Worm (Caenorhabditis elegans) whole organism, mixed stage, embryonic: ENCODE data around the gene cft-1.

Experiments
- M03D4.4 ChIP-seq: sonication (generic microtip); optimal IDR thresholded peaks from 2 replicates; lab custom pipeline; 2017; ENCODE audit warnings: mild to moderate bottlenecking, missing genetic modification characterization, missing compliant biosample characterization
- bed-3 ChIP-seq: fragments of 200-800 bp; sonication (Bioruptor generic); optimal IDR thresholded peaks from 3 replicates; lab custom pipeline; 2018; ENCODE audit warnings: mild to moderate bottlenecking, missing genetic modification characterization, moderate library complexity, missing compliant biosample characterization
- blmp-1 ChIP-seq: fragments of 150-350 bp; optimal IDR thresholded peaks from 2 replicates; lab custom pipeline; 2014; ENCODE audit warnings: missing biosample characterization, missing genetic modification characterization
- ceh-39 ChIP-seq: fragments of 150-350 bp; optimal IDR thresholded peaks from 2 replicates; lab custom pipeline; 2014; ENCODE audit warnings: missing biosample characterization, missing genetic modification characterization
- ceh-43 ChIP-seq: fragments of 200-800 bp; sonication (Bioruptor generic); optimal IDR thresholded peaks from 2 replicates; lab custom pipeline; 2018; ENCODE audit warnings: mild to moderate bottlenecking, missing genetic modification characterization, moderate library complexity, missing compliant biosample characterization
- ceh-83 ChIP-seq: fragments of 200-800 bp; sonication (Bioruptor generic); optimal IDR thresholded peaks from 2 replicates; lab custom pipeline; 2018; ENCODE audit warnings: mild to moderate bottlenecking, missing genetic modification characterization, missing compliant biosample characterization
- ces-1 ChIP-seq: fragments of 150-350 bp; optimal IDR thresholded peaks from 2 replicates; lab custom pipeline; 2014; ENCODE audit warnings: missing biosample characterization, missing genetic modification reagents, missing genetic modification characterization
- cnd-1 ChIP-seq: fragments of 200-800 bp; sonication (Bioruptor generic); optimal IDR thresholded peaks from 2 replicates; lab custom pipeline; 2018; ENCODE audit warnings: mild to moderate bottlenecking, missing genetic modification characterization, missing compliant biosample characterization
- drap-1 ChIP-seq: fragments of 200-800 bp; sonication (Bioruptor generic); optimal IDR thresholded peaks from 3 replicates; lab custom pipeline; 2018; ENCODE audit warnings: mild to moderate bottlenecking, missing genetic modification characterization, missing compliant biosample characterization
- elt-1 ChIP-seq: sonication (generic microtip); optimal IDR thresholded peaks from 2 replicates; lab custom pipeline; 2017; ENCODE audit warnings: missing genetic modification characterization, mild to moderate bottlenecking, missing compliant biosample characterization, antibody characterized with exemption, moderate library complexity, borderline replicate concordance; ENCODE audit not compliant: insufficient read depth
- elt-3 ChIP-seq: fragments of 150-350 bp; optimal IDR thresholded peaks from 2 replicates; lab custom pipeline; 2014; ENCODE audit warnings: missing biosample characterization, missing genetic modification characterization
- flh-1 ChIP-seq: fragments of 200-800 bp; sonication (Bioruptor generic); optimal IDR thresholded peaks from 2 replicates; lab custom pipeline; 2018; ENCODE audit warnings: mild to moderate bottlenecking, missing genetic modification characterization, moderate library complexity, missing compliant biosample characterization
- ham-2 ChIP-seq: fragments of 200-800 bp; sonication (Bioruptor generic); optimal IDR thresholded peaks from 2 replicates; lab custom pipeline; 2018; ENCODE audit warnings: mild to moderate bottlenecking, missing genetic modification characterization, missing compliant biosample characterization
- hlh-1 ChIP-seq: fragments of 150-350 bp; optimal IDR thresholded peaks from 2 replicates; lab custom pipeline; 2014; ENCODE audit warnings: missing biosample characterization, missing genetic modification reagents, missing genetic modification characterization
- lin-13 ChIP-seq: fragments of 150-350 bp; optimal IDR thresholded peaks from 2 replicates; lab custom pipeline; 2014; ENCODE audit warnings: missing biosample characterization, missing genetic modification characterization
- lin-32 ChIP-seq: fragments of 200-800 bp; sonication (Bioruptor generic); optimal IDR thresholded peaks from 2 replicates; lab custom pipeline; 2018; ENCODE audit warnings: mild to moderate bottlenecking, missing genetic modification characterization, missing compliant biosample characterization
- lsy-2 ChIP-seq: fragments of 150-350 bp; optimal IDR thresholded peaks from 2 replicates; lab custom pipeline; 2014; ENCODE audit warnings: missing biosample characterization, missing genetic modification characterization
- mab-5 ChIP-seq: fragments of 150-350 bp; optimal IDR thresholded peaks from 2 replicates; lab custom pipeline; 2014; ENCODE audit warnings: missing biosample characterization, missing genetic modification characterization
- mep-1 ChIP-seq: fragments of 150-350 bp; optimal IDR thresholded peaks from 2 replicates; lab custom pipeline; 2017; ENCODE audit warnings: missing biosample characterization, missing genetic modification reagents, missing genetic modification characterization, inconsistent platforms
- nhr-12 ChIP-seq: fragments of 150-350 bp; optimal IDR thresholded peaks from 2 replicates; lab custom pipeline; 2014; ENCODE audit warnings: missing biosample characterization, missing genetic modification characterization
- nhr-237 ChIP-seq: fragments of 150-350 bp; optimal IDR thresholded peaks from 2 replicates; lab custom pipeline; 2014; ENCODE audit warnings: missing biosample characterization, missing genetic modification characterization
- pha-4 ChIP-seq: fragments of 150-350 bp; optimal IDR thresholded peaks from 2 replicates; lab custom pipeline; 2018; ENCODE audit warnings: missing biosample characterization, missing genetic modification reagents, missing genetic modification characterization
- sem-2 ChIP-seq: fragments of 200-800 bp; sonication (Bioruptor generic); optimal IDR thresholded peaks from 2 replicates; lab custom pipeline; 2018; ENCODE audit warnings: mild to moderate bottlenecking, missing genetic modification characterization, missing compliant biosample characterization
- snpc-4 ChIP-seq: fragments of 150-350 bp; optimal IDR thresholded peaks from 2 replicates; lab custom pipeline; 2014; ENCODE audit warnings: missing biosample characterization, missing genetic modification characterization
- sptf-1 ChIP-seq: sonication (generic microtip); optimal IDR thresholded peaks from 2 replicates; lab custom pipeline; 2017; ENCODE audit warnings: mild to moderate bottlenecking, missing genetic modification characterization, moderate library complexity, missing compliant biosample characterization
- tbx-8 ChIP-seq: fragments of 200-800 bp; sonication (Bioruptor generic); optimal IDR thresholded peaks from 2 replicates; lab custom pipeline; 2018; ENCODE audit warnings: mild to moderate bottlenecking, missing genetic modification characterization, moderate library complexity, missing compliant biosample characterization
- unc-120 ChIP-seq: sonication (generic microtip); optimal IDR thresholded peaks from 2 replicates; lab custom pipeline; 2017; ENCODE audit warnings: missing genetic modification characterization, missing compliant biosample characterization; ENCODE audit not compliant: poor library complexity, severe bottlenecking
- unc-39 ChIP-seq: fragments of 150-350 bp; optimal IDR thresholded peaks from 2 replicates; lab custom pipeline; 2014; ENCODE audit warnings: missing biosample characterization, missing genetic modification characterization
- zip-8 ChIP-seq: fragments of 150-350 bp; optimal IDR thresholded peaks from 2 replicates; lab custom pipeline; 2014; ENCODE audit warnings: missing biosample characterization, missing genetic modification characterization
- ztf-11 ChIP-seq: fragments of 150-350 bp; optimal IDR thresholded peaks from 2 replicates; lab custom pipeline; 2014; ENCODE audit warnings: missing biosample characterization, missing genetic modification characterization

The cft-1 gene

DNA sequence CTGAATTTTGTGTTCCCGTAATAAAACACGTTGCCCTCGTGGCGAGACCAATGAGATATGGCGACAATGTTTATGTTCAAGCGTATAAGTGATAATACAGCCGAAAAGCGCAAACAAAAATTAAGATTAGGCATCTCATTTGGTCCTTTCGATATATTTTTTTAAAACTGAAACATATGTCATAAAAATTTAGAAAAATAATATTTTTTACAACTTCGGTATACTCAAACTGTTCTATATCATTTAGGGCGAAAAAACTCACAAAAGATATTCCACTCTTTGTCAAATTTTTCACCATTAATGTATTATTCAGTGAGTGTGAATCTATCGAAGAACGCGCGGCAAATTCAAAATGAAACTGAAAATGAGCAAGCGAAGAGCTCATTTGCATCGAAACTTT lies at the start of gene cft-1:
Gene cft-1, plus strand, starts transcription at position 301 of the 400 bp plus-strand sequence.
- no peak for TF ChIP-seq nhr-12
- TF ChIP-seq snpc-4 (tag; lab: Kevin White, UChicago) = no peak
- TF ChIP-seq unc-120 = no peak
- no peak for TF ChIP-seq ceh-43 (GFP tag; lab: Kevin White, UChicago)
- no peak for TF ChIP-seq unc-39 (tag; lab: Kevin White, UChicago)
- no peak for TF ChIP-seq elt-1 (tag; lab: Kevin White, UChicago)
- no peak for TF ChIP-seq drap-1
- no peak for TF ChIP-seq lin-32 (GFP tag; lab: Kevin White, UChicago)
- TF ChIP-seq blmp-1 (tag; lab: Kevin White, UChicago) = no peak
- TF ChIP-seq ztf-11 (tag; lab: Kevin White, UChicago) = no peak
- no peak for TF ChIP-seq lin-13 (tag; lab: Kevin White, UChicago)
- TF ChIP-seq nhr-237 (tag; lab: Kevin White, UChicago) = no peak
- TF ChIP-seq cnd-1 (tag; lab: Kevin White, UChicago) = no peak
- no peak for TF ChIP-seq ceh-83 (GFP tag; lab: Kevin White, UChicago)
- TF ChIP-seq flh-1 (GFP tag; lab: Kevin White, UChicago) = no peak
- no peak for TF ChIP-seq mab-5 (tag; lab: Kevin White, UChicago)

DNA sequence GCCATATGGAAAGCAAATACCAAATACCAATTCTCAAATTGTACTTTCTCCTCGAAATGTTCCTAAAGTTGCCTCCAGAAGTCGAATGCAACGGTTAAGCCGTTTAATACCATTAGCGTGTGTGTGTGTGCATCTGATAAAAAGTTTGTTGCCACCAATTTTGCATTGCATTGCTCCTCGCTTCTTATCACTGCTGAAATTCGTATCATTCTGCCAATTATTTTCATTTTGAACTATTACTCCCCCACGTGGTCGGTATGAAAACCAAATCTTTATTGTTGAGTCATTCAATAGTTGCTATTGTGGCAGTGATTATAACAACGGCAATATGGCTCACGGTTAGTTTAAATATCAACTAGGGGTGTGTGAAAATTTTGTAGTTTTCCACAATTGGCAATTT lies 48.4 kb upstream of the cft-1 start, which contains the start of gene T05C3.6:
Gene T05C3.6, plus strand, starts transcription at position 241 of the 400 bp plus-strand sequence.
- TF ChIP-seq cnd-1 (tag; lab: Kevin White, UChicago) (no peak), mab-5 (tag; lab: Kevin White, UChicago) (no peak), nhr-237 (tag; lab: Kevin White, UChicago) (no peak), lin-13 (tag; lab: Kevin White, UChicago) (no peak), hlh-1 (tag; lab: Kevin White, UChicago) (no peak), unc-39 (tag; lab: Kevin White, UChicago) (no peak), elt-1 (tag; lab: Kevin White, UChicago) (no peak), elt-3 (tag; lab: Kevin White, UChicago) (no peak), mep-1 (tag; lab: Kevin White, UChicago) (no peak), drap-1 (no peak), blmp-1 (tag; lab: Kevin White, UChicago) (no peak), tbx-8 (GFP tag; lab: Kevin White, UChicago) (no peak)

DNA sequence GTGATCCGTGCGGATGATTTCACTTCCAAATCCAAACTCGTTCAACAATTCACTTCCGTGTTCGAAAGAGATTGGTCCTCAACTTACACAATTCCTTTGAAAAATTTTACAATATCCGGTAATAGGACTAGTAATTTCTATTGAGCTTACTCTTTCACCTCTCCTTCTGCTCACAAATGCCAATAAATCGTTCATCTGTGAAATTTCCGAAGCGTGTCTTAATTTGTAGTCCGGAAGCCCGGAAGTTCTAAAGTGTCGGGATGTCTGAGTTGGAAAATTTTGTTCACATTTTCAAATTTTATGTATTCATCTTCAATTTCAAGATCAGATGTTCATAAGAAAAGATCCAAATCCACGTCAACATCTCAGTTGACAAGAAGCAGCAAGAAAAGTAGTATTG lies 45.2 kb upstream of the cft-1 start, which contains the start of gene T05C3.2:
Gene T05C3.2, plus strand, starts transcription at position 301 of the 400 bp plus-strand sequence.
- TF ChIP-seq pha-4 (tag; lab: Kevin White, UChicago) (no peak), bed-3 (GFP tag; lab: Kevin White, UChicago) (no peak), M03D4.4 (tag; lab: Kevin White, UChicago) (no peak), unc-39 (tag; lab: Kevin White, UChicago) (no peak), ceh-43 (GFP tag; lab: Kevin White, UChicago) (no peak), sptf-1 (tag; lab: Kevin White, UChicago) (no peak), nhr-12 (no peak)

DNA sequence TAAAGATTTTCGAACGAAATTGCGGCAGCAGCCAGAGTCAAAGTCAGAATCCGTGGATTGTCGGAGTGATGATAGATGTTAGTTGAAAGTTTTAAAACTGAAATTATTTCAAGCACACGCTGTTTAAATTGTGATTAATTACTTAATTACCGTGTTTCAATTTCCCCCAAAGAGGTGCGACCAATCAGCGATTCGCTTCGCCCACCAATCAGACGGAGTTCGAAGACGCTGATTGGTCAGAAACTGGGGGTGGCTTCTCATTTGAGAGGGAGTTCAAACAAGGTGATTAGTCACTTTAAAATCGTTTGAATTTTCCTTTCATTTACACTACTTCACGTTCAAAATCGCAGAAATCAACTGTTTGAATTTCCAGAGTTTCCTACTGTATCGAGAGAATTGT lies 39.1 kb upstream of the cft-1 start:
- no peak for TF ChIP-seq lin-32 (GFP tag; lab: Kevin White, UChicago)
- no peak for TF ChIP-seq blmp-1 (tag; lab: Kevin White, UChicago)
- no peak for TF ChIP-seq M03D4.4 (tag; lab: Kevin White, UChicago)

DNA sequence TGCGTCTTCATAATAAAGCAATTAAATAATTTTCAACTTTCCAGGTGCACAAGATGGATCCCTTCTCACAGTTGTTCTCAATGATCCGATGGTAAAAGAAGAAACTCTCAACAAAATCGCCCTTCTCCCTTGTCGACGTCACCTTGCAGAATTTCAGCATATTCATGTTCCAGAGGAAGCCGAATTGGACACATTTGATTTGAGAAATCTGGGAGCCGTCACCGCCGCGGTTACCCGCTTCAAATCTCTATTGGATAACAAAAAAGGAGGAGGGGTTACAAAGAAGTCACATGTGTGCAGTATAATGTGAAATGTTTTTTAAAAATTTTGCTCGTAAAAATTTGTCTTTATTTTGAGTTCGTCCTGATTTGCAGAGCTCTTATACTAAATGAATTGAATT lies 35.9 kb upstream of the cft-1 start:
- no peak for TF ChIP-seq ces-1 (GFP tag; lab: Kevin White, UChicago)
- no peak for TF ChIP-seq M03D4.4 (tag; lab: Kevin White, UChicago)
- TF ChIP-seq sem-2 (GFP tag; lab: Kevin White, UChicago) = no peak
- no peak for TF ChIP-seq lsy-2 (tag; lab: Kevin White, UChicago)
- TF ChIP-seq snpc-4 (tag; lab: Kevin White, UChicago) = no peak
- TF ChIP-seq sptf-1 (tag; lab: Kevin White, UChicago) = no peak
- no peak for TF ChIP-seq elt-3 (tag; lab: Kevin White, UChicago)
- TF ChIP-seq ceh-39 (tag; lab: Kevin White, UChicago) = no peak
- no peak for TF ChIP-seq pha-4 (tag; lab: Kevin White, UChicago)
- no peak for TF ChIP-seq bed-3 (GFP tag; lab: Kevin White, UChicago)
- no peak for TF ChIP-seq unc-120
- TF ChIP-seq ztf-11 (tag; lab: Kevin White, UChicago) = no peak
- TF ChIP-seq nhr-237 (tag; lab: Kevin White, UChicago) = no peak
- TF ChIP-seq ham-2 (GFP tag; lab: Kevin White, UChicago) = no peak
- TF ChIP-seq ceh-83 (GFP tag; lab: Kevin White, UChicago) = no peak
- TF ChIP-seq zip-8 (tag; lab: Kevin White, UChicago) = no peak
- TF ChIP-seq unc-39 (tag; lab: Kevin White, UChicago) = no peak
- no peak for TF ChIP-seq lin-32 (GFP tag; lab: Kevin White, UChicago)
- TF ChIP-seq cnd-1 (tag; lab: Kevin White, UChicago) = no peak
